Worm (Caenorhabditis elegans) whole organism, L1 larva: ENCODE measurements around the gene T07D3.4.

Experiments used
- aha-1 ChIP-seq: fragments of 150-350 bp; optimal IDR thresholded peaks from 2 replicates; lab custom pipeline; 2014; ENCODE audit warnings: missing biosample characterization, missing genetic modification characterization
- alr-1 ChIP-seq: fragments of 200-800 bp; sonication (Bioruptor generic); optimal IDR thresholded peaks from 2 replicates; lab custom pipeline; 2018; ENCODE audit warnings: borderline replicate concordance, mild to moderate bottlenecking, missing genetic modification characterization, missing compliant biosample characterization
- aly-2 ChIP-seq: fragments of 150-350 bp; optimal IDR thresholded peaks from 2 replicates; lab custom pipeline; 2014; ENCODE audit warnings: missing biosample characterization, missing genetic modification characterization
- ama-1 ChIP-seq: fragments of 150-350 bp; optimal IDR thresholded peaks from 2 replicates; lab custom pipeline; 2014
- blmp-1 ChIP-seq: fragments of 150-350 bp; optimal IDR thresholded peaks from 2 replicates; lab custom pipeline; 2014; ENCODE audit warnings: missing biosample characterization, missing genetic modification characterization
- ceh-88 ChIP-seq: fragments of 200-800 bp; sonication (Bioruptor generic); IDR thresholded peaks from 2 replicates; pipeline ENCODE4 v1.3.6; 2022; ENCODE audit warnings: missing genetic modification characterization, missing compliant biosample characterization
- ceh-90 ChIP-seq: sonication (generic microtip); optimal IDR thresholded peaks from 2 replicates; lab custom pipeline; 2016; ENCODE audit warnings: missing genetic modification characterization, missing compliant biosample characterization
- ces-1 ChIP-seq: fragments of 150-350 bp; optimal IDR thresholded peaks from 2 replicates; lab custom pipeline; 2014; ENCODE audit warnings: missing biosample characterization, missing genetic modification reagents, missing genetic modification characterization
- dpl-1 ChIP-seq, 3 experiments: fragments of 150-350 bp in 2 of 3; sonication (generic microtip) in 1 of 3; optimal IDR thresholded peaks; 2 replicates each; lab custom pipeline; 2014 to 2017; ENCODE audit warnings: missing biosample characterization in 3 of 3, missing genetic modification characterization in 3 of 3, missing genetic modification reagents in 3 of 3
- dsc-1 ChIP-seq: sonication (generic microtip); optimal IDR thresholded peaks from 2 replicates; lab custom pipeline; 2016; ENCODE audit warnings: mild to moderate bottlenecking, missing genetic modification characterization, missing compliant biosample characterization
- efl-1 ChIP-seq, 4 experiments: fragments of 150-350 bp; optimal IDR thresholded peaks in 3 of 4; peaks in 1 of 4; 1 replicate in 1 of 4; 2 replicates in 3 of 4; lab custom pipeline; 2014; ENCODE audit warnings: missing biosample characterization in 2 of 4, missing genetic modification characterization in 2 of 4, missing genetic modification reagents in 2 of 4
- efl-3 ChIP-seq: fragments of 200-800 bp; sonication (Bioruptor generic); optimal IDR thresholded peaks from 2 replicates; lab custom pipeline; 2018; ENCODE audit warnings: mild to moderate bottlenecking, missing genetic modification characterization, missing compliant biosample characterization
- egl-13 ChIP-seq: sonication (generic microtip); optimal IDR thresholded peaks from 2 replicates; lab custom pipeline; 2016; ENCODE audit warnings: missing genotype, missing genetic modification reagents, missing genetic modification characterization, missing compliant biosample characterization
- elt-2 ChIP-seq: sonication (generic microtip); optimal IDR thresholded peaks from 2 replicates; lab custom pipeline; 2016; ENCODE audit warnings: missing genetic modification characterization, mild to moderate bottlenecking, inconsistent platforms, missing compliant biosample characterization, missing genetic modification reagents
- elt-3 ChIP-seq, 6 experiments: fragments of 150-350 bp in 1 of 6; sonication (generic microtip); optimal IDR thresholded peaks; 2 replicates each; lab custom pipeline; 2017 to 2018; ENCODE audit warnings: missing biosample characterization in 6 of 6, missing genetic modification characterization in 6 of 6, inconsistent platforms in 1 of 6
- fkh-4 ChIP-seq: sonication (generic microtip); optimal IDR thresholded peaks from 2 replicates; lab custom pipeline; 2016; ENCODE audit warnings: missing compliant biosample characterization, missing genetic modification characterization, borderline replicate concordance
- grh-1 ChIP-seq: fragments of 200-800 bp; sonication (Bioruptor generic); IDR thresholded peaks from 2 replicates; pipeline ENCODE4 v1.3.6; 2022; ENCODE audit warnings: missing genetic modification reagents, missing genetic modification characterization, missing compliant biosample characterization
- hlh-17 ChIP-seq: fragments of 200-800 bp; sonication (Bioruptor generic); optimal IDR thresholded peaks from 2 replicates; lab custom pipeline; 2018; ENCODE audit warnings: missing genetic modification characterization, mild to moderate bottlenecking, missing compliant biosample characterization, moderate library complexity, borderline replicate concordance
- hlh-4 ChIP-seq: sonication (generic microtip); optimal IDR thresholded peaks from 2 replicates; lab custom pipeline; 2016; ENCODE audit warnings: mild to moderate bottlenecking, missing genetic modification characterization, missing compliant biosample characterization
- isw-1 ChIP-seq: fragments of 200-800 bp; sonication (Bioruptor generic); IDR thresholded peaks from 2 replicates; pipeline ENCODE4 v1.3.6; 2022; ENCODE audit warnings: missing genetic modification characterization, missing compliant biosample characterization
- lin-13 ChIP-seq: fragments of 150-350 bp; optimal IDR thresholded peaks from 2 replicates; lab custom pipeline; 2014; ENCODE audit warnings: missing biosample characterization, missing genetic modification reagents, missing genetic modification characterization
- lin-14 ChIP-seq: fragments of 200-800 bp; sonication (Bioruptor generic); optimal IDR thresholded peaks from 2 replicates; lab custom pipeline; 2018; ENCODE audit warnings: mild to moderate bottlenecking, missing genetic modification characterization, moderate library complexity, missing compliant biosample characterization
- lin-39 ChIP-seq: fragments of 150-350 bp; optimal IDR thresholded peaks from 2 replicates; lab custom pipeline; 2014; ENCODE audit warnings: missing biosample characterization, missing genetic modification reagents, missing genetic modification characterization
- lir-3 ChIP-seq: sonication (generic microtip); optimal IDR thresholded peaks from 2 replicates; lab custom pipeline; 2016; ENCODE audit warnings: mild to moderate bottlenecking, missing genetic modification characterization, moderate library complexity, missing compliant biosample characterization; ENCODE audit not compliant: poor library complexity
- lsy-2 ChIP-seq, 2 experiments: fragments of 150-350 bp; optimal IDR thresholded peaks; 2 replicates each; lab custom pipeline; 2014; ENCODE audit warnings: missing biosample characterization in 2 of 2, missing genetic modification characterization in 2 of 2
- nhr-20 ChIP-seq: sonication (generic microtip); optimal IDR thresholded peaks from 2 replicates; lab custom pipeline; 2016; ENCODE audit warnings: mild to moderate bottlenecking, missing genetic modification characterization, missing compliant biosample characterization
- nhr-237 ChIP-seq: fragments of 150-350 bp; optimal IDR thresholded peaks from 2 replicates; lab custom pipeline; 2014; ENCODE audit warnings: missing biosample characterization, missing genetic modification characterization
- nhr-71 ChIP-seq: sonication (generic microtip); optimal IDR thresholded peaks from 2 replicates; lab custom pipeline; 2016; ENCODE audit warnings: mild to moderate bottlenecking, missing genetic modification characterization, moderate library complexity, missing compliant biosample characterization
- nhr-76 ChIP-seq: sonication (generic microtip); optimal IDR thresholded peaks from 2 replicates; lab custom pipeline; 2017; ENCODE audit warnings: missing biosample characterization, missing genetic modification characterization
- nhr-77 ChIP-seq: fragments of 150-350 bp; optimal IDR thresholded peaks from 2 replicates; lab custom pipeline; 2014; ENCODE audit warnings: missing biosample characterization, missing genetic modification characterization
- pag-3 ChIP-seq: sonication (generic microtip); optimal IDR thresholded peaks from 2 replicates; lab custom pipeline; 2017; ENCODE audit warnings: missing genetic modification characterization, mild to moderate bottlenecking, missing compliant biosample characterization, antibody characterized with exemption, borderline replicate concordance; ENCODE audit not compliant: insufficient read depth
- pqm-1 ChIP-seq: sonication (generic microtip); optimal IDR thresholded peaks from 3 replicates; lab custom pipeline; 2017; ENCODE audit warnings: missing biosample characterization, missing genetic modification characterization
- rnt-1 ChIP-seq: sonication (generic microtip); optimal IDR thresholded peaks from 2 replicates; lab custom pipeline; 2016; ENCODE audit warnings: mild to moderate bottlenecking, missing genetic modification characterization, moderate library complexity, missing compliant biosample characterization
- snpc-4 ChIP-seq: fragments of 150-350 bp; optimal IDR thresholded peaks from 2 replicates; lab custom pipeline; 2014; ENCODE audit warnings: missing biosample characterization, missing genetic modification characterization
- snu-23 ChIP-seq: sonication (generic microtip); optimal IDR thresholded peaks from 2 replicates; lab custom pipeline; 2016; ENCODE audit warnings: missing genetic modification characterization, missing compliant biosample characterization
- sox-4 ChIP-seq: sonication (generic microtip); optimal IDR thresholded peaks from 2 replicates; lab custom pipeline; 2016; ENCODE audit warnings: missing genetic modification characterization, missing compliant biosample characterization
- tlp-1 ChIP-seq: fragments of 150-350 bp; optimal IDR thresholded peaks from 2 replicates; lab custom pipeline; 2014; ENCODE audit warnings: missing biosample characterization, missing genetic modification characterization
- unc-130 ChIP-seq: fragments of 150-350 bp; optimal IDR thresholded peaks from 2 replicates; lab custom pipeline; 2017; ENCODE audit warnings: missing biosample characterization, missing genetic modification characterization, inconsistent platforms
- unc-30 ChIP-seq: sonication (generic microtip); optimal IDR thresholded peaks from 2 replicates; lab custom pipeline; 2017; ENCODE audit warnings: missing biosample characterization, missing genetic modification characterization
- unc-86 ChIP-seq: sonication (generic microtip); optimal IDR thresholded peaks from 2 replicates; lab custom pipeline; 2016; ENCODE audit warnings: missing genetic modification characterization, missing compliant biosample characterization
- xbp-1 ChIP-seq: sonication (generic microtip); optimal IDR thresholded peaks from 2 replicates; lab custom pipeline; 2016; ENCODE audit warnings: missing genetic modification characterization, missing compliant biosample characterization
- zip-4 ChIP-seq: fragments of 200-800 bp; sonication (Bioruptor generic); optimal IDR thresholded peaks from 2 replicates; lab custom pipeline; 2018; ENCODE audit warnings: mild to moderate bottlenecking, missing genetic modification characterization, moderate library complexity, missing compliant biosample characterization

T07D3.4 gene

ce11 chrII:880666-881226 lies 7.4 kb upstream of the T07D3.4 start:
- no peak for TF ChIP-seq nhr-237 (tag; lab: Kevin White, UChicago)
- TF ChIP-seq pag-3 (tag; lab: Kevin White, UChicago): no peak
- no peak for TF ChIP-seq nhr-76
- TF ChIP-seq ceh-88 (GFP tag; lab: Robert Waterston, UW): no peak
- TF ChIP-seq snpc-4 (tag; lab: Kevin White, UChicago): no peak
- TF ChIP-seq nhr-20 (tag; lab: Kevin White, UChicago): peak; percentile 21
- TF ChIP-seq hlh-4 (tag; lab: Kevin White, UChicago): no peak
- TF ChIP-seq hlh-17 (GFP tag; lab: Kevin White, UChicago): no peak
- TF ChIP-seq efl-1 (optimal IDR thresholded peaks at IDR 0.05; lab: Kevin White, UChicago): no peak
- no peak for TF ChIP-seq efl-1 (GFP tag; optimal IDR thresholded peaks at IDR 0.05 in 1 of 2; lab: Kevin White, UChicago)
- peak; percentile 79 for TF ChIP-seq elt-2 (tag; lab: Kevin White, UChicago)

- TF ChIP-seq snpc-4 (tag; lab: Kevin White, UChicago) (no peak), lin-13 (GFP tag; lab: Kevin White, UChicago) (no peak), nhr-20 (tag; lab: Kevin White, UChicago) (peak; percentile 44), elt-2 (tag; lab: Kevin White, UChicago) (peak; percentile 38)
Measured at ce11 chrII:884204-884603, 3.9 kb upstream of the T07D3.4 start.

ce11 chrII:900720-901332 lies 12.7 kb downstream of the T07D3.4 start, which contains the start of gene T07D3.9:
Gene T07D3.9, minus strand, starts transcription at chrII:900913.
- TF ChIP-seq elt-3 (tag; optimal IDR thresholded peaks at IDR 0.05; lab: Kevin White, UChicago) (peak in 5 of 6 experiments; percentile 46 to 97 (median 51)), ama-1 (lab: Kevin White, UChicago) (no peak), elt-2 (tag; lab: Kevin White, UChicago) (peak; percentile 97), blmp-1 (tag; lab: Kevin White, UChicago) (peak; percentile 11), nhr-77 (tag; lab: Kevin White, UChicago) (no peak), tlp-1 (tag; lab: Kevin White, UChicago) (peak; percentile 59), lsy-2 (tag; optimal IDR thresholded peaks at IDR 0.05; lab: Kevin White, UChicago) (no peak), nhr-20 (tag; lab: Kevin White, UChicago) (peak; percentile 12), dpl-1 (GFP tag; optimal IDR thresholded peaks at IDR 0.05; lab: Kevin White, UChicago) (no peak), lir-3 (tag; lab: Kevin White, UChicago) (no peak), hlh-17 (GFP tag; lab: Kevin White, UChicago) (no peak)

ce11 chrII:901632-902031 lies 13.5 kb downstream of the T07D3.4 start, which contains the start of gene T07D3.2:
Gene T07D3.2, plus strand, starts transcription at chrII:901932.
- TF ChIP-seq elt-2 (tag; lab: Kevin White, UChicago): no peak
- no peak for TF ChIP-seq lin-14 (GFP tag; lab: Kevin White, UChicago)
- no peak for TF ChIP-seq ces-1 (GFP tag; lab: Kevin White, UChicago)
- no peak for TF ChIP-seq egl-13
- no peak for TF ChIP-seq fkh-4 (tag; lab: Kevin White, UChicago)
- no peak for TF ChIP-seq sox-4 (tag; lab: Kevin White, UChicago)
- no peak for TF ChIP-seq alr-1 (tag; lab: Kevin White, UChicago)
- TF ChIP-seq hlh-17 (GFP tag; lab: Kevin White, UChicago): no peak
- no peak for TF ChIP-seq snu-23 (GFP tag; lab: Kevin White, UChicago)
- TF ChIP-seq xbp-1 (tag; lab: Kevin White, UChicago): no peak
- TF ChIP-seq lin-39: no peak
- no peak for TF ChIP-seq aly-2 (tag; lab: Kevin White, UChicago)
- TF ChIP-seq unc-130 (tag; lab: Kevin White, UChicago): no peak

- TF ChIP-seq snpc-4 (tag; lab: Kevin White, UChicago) (peak; percentile 93), nhr-71 (tag; lab: Kevin White, UChicago) (no peak), isw-1 (no peak), dsc-1 (no peak), ceh-90 (tag; lab: Kevin White, UChicago) (no peak), pqm-1 (tag; lab: Kevin White, UChicago) (no peak), grh-1 (no peak), rnt-1 (peak; percentile 69), sox-4 (tag; lab: Kevin White, UChicago) (no peak), zip-4 (GFP tag; lab: Kevin White, UChicago) (no peak), efl-3 (GFP tag; lab: Kevin White, UChicago) (no peak), unc-86 (tag; lab: Kevin White, UChicago) (no peak), unc-30 (tag; lab: Kevin White, UChicago) (no peak), aha-1 (tag; lab: Kevin White, UChicago) (no peak)
Measured at ce11 chrII:905335-905734, 17.2 kb downstream of the T07D3.4 start.
